Worm (Caenorhabditis elegans): ENCODE data around the gene lido-11.

ce11 chrII:2990089-2990488 is 13.7 kb upstream of the lido-11 start:
- no peak for TF ChIP-seq him-1 (tag; optimal IDR thresholded peaks at IDR 0.05)
- no peak for TF ChIP-seq dao-5 (tag; optimal IDR thresholded peaks at IDR 0.05)

Data from whole organism, L4/young adult.